Worm (Caenorhabditis elegans): ENCODE measurements around the gene zchc-1A.

zchc-1A gene

ce11 chrX:5154278-5154677 is 19.9 kb upstream of the zchc-1A start, which contains the start of gene C31H2.3:
TSS of gene C31H2.3 (minus strand) at chrX:5154378.
- no peak for TF ChIP-seq lin-13 (GFP tag; optimal IDR thresholded peaks at IDR 0.05)
- no peak for TF ChIP-seq lin-11 (tag; optimal IDR thresholded peaks at IDR 0.05)
- TF ChIP-seq egl-27 (tag; optimal IDR thresholded peaks at IDR 0.05): no peak
- TF ChIP-seq unc-39 (tag; optimal IDR thresholded peaks at IDR 0.05): no peak
- no peak for TF ChIP-seq mdl-1 (tag; optimal IDR thresholded peaks at IDR 0.05)
- no peak for TF ChIP-seq nhr-10 (tag; optimal IDR thresholded peaks at IDR 0.05)
- TF ChIP-seq Y55F3AM.14 (GFP tag; optimal IDR thresholded peaks at IDR 0.05): no peak
- TF ChIP-seq blmp-1 (tag; optimal IDR thresholded peaks at IDR 0.05; ENCODE audit: insufficient read depth): no peak
- no peak for TF ChIP-seq peb-1 (tag; optimal IDR thresholded peaks at IDR 0.05)
- no peak for TF ChIP-seq lsy-2 (tag; optimal IDR thresholded peaks at IDR 0.05)
- no peak for TF ChIP-seq dmd-4 (tag; optimal IDR thresholded peaks at IDR 0.05)
- no peak for TF ChIP-seq ztf-4 (tag; optimal IDR thresholded peaks at IDR 0.05)
- TF ChIP-seq nhr-25 (tag; optimal IDR thresholded peaks at IDR 0.05): no peak
- TF ChIP-seq ztf-11 (tag; optimal IDR thresholded peaks at IDR 0.05): no peak
- TF ChIP-seq unc-62 (GFP tag; optimal IDR thresholded peaks at IDR 0.05): no peak
- no peak for TF ChIP-seq alr-1 (tag; optimal IDR thresholded peaks at IDR 0.05)
- TF ChIP-seq nhr-6 (tag; optimal IDR thresholded peaks at IDR 0.05): no peak
- TF ChIP-seq fos-1 (tag; optimal IDR thresholded peaks at IDR 0.05): no peak
- no peak for TF ChIP-seq nhr-12 (tag; optimal IDR thresholded peaks at IDR 0.05)

- TF ChIP-seq nhr-11 (tag; optimal IDR thresholded peaks at IDR 0.05) (no peak), snpc-4 (tag; optimal IDR thresholded peaks at IDR 0.05) (no peak), fos-1 (tag; optimal IDR thresholded peaks at IDR 0.05) (peak; percentile 29)
These were observed 14.5 kb upstream of the zchc-1A start, which contains the start of gene C31H2.4 for ce11 chrX:5159645-5160044. TSS of gene C31H2.4 (minus strand) at chrX:5159663.

- TF ChIP-seq nhr-237 (tag; optimal IDR thresholded peaks at IDR 0.05) (no peak), nhr-77 (tag; optimal IDR thresholded peaks at IDR 0.05) (no peak), fos-1 (tag; optimal IDR thresholded peaks at IDR 0.05) (no peak), peb-1 (tag; optimal IDR thresholded peaks at IDR 0.05) (no peak), skn-1 (tag; optimal IDR thresholded peaks at IDR 0.05) (no peak), aly-2 (tag; optimal IDR thresholded peaks at IDR 0.05) (no peak), unc-62 (GFP tag; optimal IDR thresholded peaks at IDR 0.05) (no peak), ztf-11 (tag; optimal IDR thresholded peaks at IDR 0.05) (no peak)
These were observed 11.4 kb upstream of the zchc-1A start, which contains the start of gene EGAP5.1 for ce11 chrX:5162755-5163154. TSS of gene EGAP5.1 (plus strand) at chrX:5163055.

- no peak for TF ChIP-seq fos-1 (tag; optimal IDR thresholded peaks at IDR 0.05)
- peak; percentile 20 for TF ChIP-seq nhr-21 (tag; optimal IDR thresholded peaks at IDR 0.05)
- peak in 1 of 2 experiments; percentile 7 for TF ChIP-seq lsy-2 (tag; optimal IDR thresholded peaks at IDR 0.05)
These were observed 10.1 kb upstream of the zchc-1A start for ce11 chrX:5164054-5164453.

- TF ChIP-seq mbf-1 (tag; optimal IDR thresholded peaks at IDR 0.05) (no peak), egl-27 (tag; optimal IDR thresholded peaks at IDR 0.05) (peak; percentile 85), peb-1 (tag; optimal IDR thresholded peaks at IDR 0.05) (no peak), ztf-11 (tag; optimal IDR thresholded peaks at IDR 0.05) (no peak), nhr-25 (tag; optimal IDR thresholded peaks at IDR 0.05) (peak; percentile 90), unc-55 (GFP tag; optimal IDR thresholded peaks at IDR 0.05) (peak; percentile 86), lin-13 (GFP tag; optimal IDR thresholded peaks at IDR 0.05) (peak; percentile 87), sem-4 (tag; optimal IDR thresholded peaks at IDR 0.05) (peak; percentile 89), crh-2 (tag; optimal IDR thresholded peaks at IDR 0.05) (peak; percentile 98), ceh-16 (tag; optimal IDR thresholded peaks at IDR 0.05) (peak; percentile 59), snpc-4 (tag; optimal IDR thresholded peaks at IDR 0.05) (peak; percentile 68), nhr-23 (tag; optimal IDR thresholded peaks at IDR 0.05) (no peak), aly-2 (tag; optimal IDR thresholded peaks at IDR 0.05) (no peak), zag-1 (tag; optimal IDR thresholded peaks at IDR 0.05) (peak; percentile 81), F13H6.1 (tag; optimal IDR thresholded peaks at IDR 0.05) (peak; percentile 91), elt-1 (tag; optimal IDR thresholded peaks at IDR 0.05) (no peak), gmeb-1 (tag; optimal IDR thresholded peaks at IDR 0.05) (peak; percentile 85), fos-1 (tag; optimal IDR thresholded peaks at IDR 0.05) (peak; percentile 88), ztf-4 (tag; optimal IDR thresholded peaks at IDR 0.05) (peak; percentile 67), alr-1 (tag; optimal IDR thresholded peaks at IDR 0.05) (no peak), Y55F3AM.14 (GFP tag; optimal IDR thresholded peaks at IDR 0.05) (peak; percentile 43), C34F6.9 (tag; optimal IDR thresholded peaks at IDR 0.05) (peak; percentile 92), ZK546.5 (tag; optimal IDR thresholded peaks at IDR 0.05) (no peak), mab-5 (tag; optimal IDR thresholded peaks at IDR 0.05) (peak; percentile 80), nhr-6 (tag; optimal IDR thresholded peaks at IDR 0.05) (peak; percentile 88), lsy-2 (tag; optimal IDR thresholded peaks at IDR 0.05) (peak; percentile 77 to 93), blmp-1 (tag; optimal IDR thresholded peaks at IDR 0.05; ENCODE audit: insufficient read depth) (peak; percentile 43), lin-11 (tag; optimal IDR thresholded peaks at IDR 0.05) (peak; percentile 71), R02D3.7 (tag; optimal IDR thresholded peaks at IDR 0.05) (no peak), nhr-129 (tag; optimal IDR thresholded peaks at IDR 0.05) (peak; percentile 93), nhr-77 (tag; optimal IDR thresholded peaks at IDR 0.05) (peak; percentile 48), mdl-1 (tag; optimal IDR thresholded peaks at IDR 0.05) (peak; percentile 82 to 98), ama-1 (optimal IDR thresholded peaks at IDR 0.05) (peak; percentile 5), sma-3 (GFP tag; optimal IDR thresholded peaks at IDR 0.05) (peak; percentile 86), nhr-12 (tag; optimal IDR thresholded peaks at IDR 0.05) (no peak)
These were observed 9.1 kb upstream of the zchc-1A start, which contains the start of gene mans-3 for ce11 chrX:5165037-5165436. TSS of gene mans-3 (plus strand) at chrX:5165395.
